Worm (Caenorhabditis elegans): ENCODE results near the gene nhr-178.

The nhr-178 gene

DNA sequence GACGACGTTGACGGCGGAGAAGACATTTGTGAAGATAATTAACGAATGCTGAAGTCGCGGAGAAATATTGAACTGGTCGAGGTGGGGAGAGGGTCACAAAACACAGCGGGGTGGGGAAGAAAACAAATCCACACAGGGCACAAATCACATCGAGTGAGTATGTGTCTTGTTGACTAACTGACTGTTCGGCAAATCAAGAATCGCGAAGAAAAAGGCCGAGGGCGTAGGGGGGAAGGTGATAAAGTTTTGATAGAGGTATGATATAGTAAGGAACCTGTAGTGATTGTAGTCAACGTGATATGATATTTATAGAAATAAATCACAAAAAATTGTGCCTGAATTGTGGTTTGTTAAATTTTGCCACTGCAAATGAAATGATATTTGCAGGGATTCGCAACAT lies at the start of gene nhr-178:
nhr-178 (minus strand) TSS at position 164 of the 400 bp plus-strand sequence.
- TF ChIP-seq dmd-9 (GFP tag; IDR thresholded peaks at IDR 0.05) (no peak), zfp-2 (tag; optimal IDR thresholded peaks at IDR 0.05) (no peak), hlh-11 (tag; optimal IDR thresholded peaks at IDR 0.05) (peak; percentile 88), mep-1 (tag; optimal IDR thresholded peaks at IDR 0.05) (peak; percentile 33), nhr-41 (GFP tag; IDR thresholded peaks at IDR 0.05) (no peak), unc-39 (tag; optimal IDR thresholded peaks at IDR 0.05) (no peak), pqm-1 (tag; optimal IDR thresholded peaks at IDR 0.05) (peak; percentile 79), php-3 (GFP tag; IDR thresholded peaks at IDR 0.05) (peak; percentile 80), hmg-1.1 (GFP tag; IDR thresholded peaks at IDR 0.05) (no peak), ZK337.2 (GFP tag; IDR thresholded peaks at IDR 0.05) (no peak), ceh-82 (tag; optimal IDR thresholded peaks at IDR 0.05) (no peak), dve-1 (tag; optimal IDR thresholded peaks at IDR 0.05; ENCODE audit: insufficient read depth) (peak; percentile 85), saeg-2 (GFP tag; IDR thresholded peaks at IDR 0.05) (no peak), daf-16 (GFP tag; optimal IDR thresholded peaks at IDR 0.05) (no peak), daf-16 (tag; optimal IDR thresholded peaks at IDR 0.05) (peak; percentile 95), dmd-6 (GFP tag; IDR thresholded peaks at IDR 0.05) (peak; percentile 93), mxl-3 (GFP tag; optimal IDR thresholded peaks at IDR 0.05) (peak; percentile 49), T26A8.4 (GFP tag; IDR thresholded peaks at IDR 0.05) (no peak), F44E2.7 (GFP tag; IDR thresholded peaks at IDR 0.05) (no peak), arid-1 (GFP tag; conservative IDR thresholded peaks at IDR 0.05) (no peak), mdl-1 (tag; optimal IDR thresholded peaks at IDR 0.05) (peak in 1 of 2 experiments; percentile 45), lsy-2 (tag; optimal IDR thresholded peaks at IDR 0.05) (peak in 1 of 2 experiments; percentile 28), lin-1 (GFP tag; IDR thresholded peaks at IDR 0.05) (peak; percentile 65), nhr-48 (tag; optimal IDR thresholded peaks at IDR 0.05) (peak; percentile 59), nhr-102 (tag; optimal IDR thresholded peaks at IDR 0.05) (peak; percentile 96), ctbp-1 (GFP tag; IDR thresholded peaks at IDR 0.05) (no peak), unc-130 (GFP tag; optimal IDR thresholded peaks at IDR 0.05) (no peak), snpc-1.2 (GFP tag; IDR thresholded peaks at IDR 0.05) (no peak), aly-2 (tag; optimal IDR thresholded peaks at IDR 0.05) (no peak), F26F4.8 (GFP tag; conservative IDR thresholded peaks at IDR 0.05) (no peak), nhr-28 (tag; optimal IDR thresholded peaks at IDR 0.05) (peak; percentile 100), mxl-2 (GFP tag; conservative IDR thresholded peaks at IDR 0.05) (no peak), nhr-42 (GFP tag; IDR thresholded peaks at IDR 0.05) (peak; percentile 90), tra-1 (GFP tag; IDR thresholded peaks at IDR 0.05) (peak; percentile 60; the same call in 1 of the 2 replicates), nhr-10 (tag; optimal IDR thresholded peaks at IDR 0.05) (no peak), pha-4 (GFP tag; IDR thresholded peaks at IDR 0.05) (no peak), pha-4 (tag; optimal IDR thresholded peaks at IDR 0.05) (no peak), nhr-77 (tag; optimal IDR thresholded peaks at IDR 0.05) (peak; percentile 99), hlh-30 (tag; optimal IDR thresholded peaks at IDR 0.05; ENCODE audit: insufficient read depth) (peak; percentile 23), ama-1 (optimal IDR thresholded peaks at IDR 0.05) (no peak)

DNA sequence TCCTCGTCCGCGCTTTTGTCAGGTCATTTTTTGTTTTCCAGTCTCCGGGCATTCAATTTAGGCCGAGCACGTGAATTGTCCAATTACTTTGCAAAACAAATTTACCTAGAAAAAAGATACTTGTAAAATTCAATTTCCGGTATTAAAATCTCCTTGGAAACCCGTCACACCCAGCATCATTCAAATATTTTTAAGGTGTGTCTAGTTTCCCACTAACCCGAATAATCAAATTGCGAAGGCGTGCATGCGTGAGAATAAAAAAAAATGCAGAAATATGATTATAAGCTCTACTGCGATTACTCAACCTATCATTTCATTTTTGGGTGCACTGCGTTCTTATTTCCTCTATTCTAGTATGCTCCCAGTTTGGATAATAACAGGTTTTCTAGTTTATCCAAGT lies 47.1 kb upstream of the nhr-178 start, which contains the start of gene irld-11:
irld-11 (plus strand) TSS at position 301 of the 400 bp plus-strand sequence.
- TF ChIP-seq nhr-6 (tag; optimal IDR thresholded peaks at IDR 0.05) (no peak), egl-27 (tag; optimal IDR thresholded peaks at IDR 0.05) (no peak), dmd-6 (GFP tag; IDR thresholded peaks at IDR 0.05) (no peak), zfp-2 (tag; optimal IDR thresholded peaks at IDR 0.05) (no peak), mdl-1 (tag; optimal IDR thresholded peaks at IDR 0.05) (no peak), hlh-30 (tag; optimal IDR thresholded peaks at IDR 0.05; ENCODE audit: insufficient read depth) (no peak), Y105C5A.15 (GFP tag; IDR thresholded peaks at IDR 0.05) (no peak), nhr-25 (tag; optimal IDR thresholded peaks at IDR 0.05; ENCODE audit: borderline replicate concordance, insufficient read depth) (no peak), F44E2.7 (GFP tag; IDR thresholded peaks at IDR 0.05) (no peak), nhr-41 (GFP tag; IDR thresholded peaks at IDR 0.05) (no peak), aha-1 (tag) (no peak), nhr-77 (tag; optimal IDR thresholded peaks at IDR 0.05) (no peak), ceh-32 (tag; optimal IDR thresholded peaks at IDR 0.05; ENCODE audit: poor library complexity) (no peak)

All from whole organism, L4 larva.